Fruit fly (Drosophila melanogaster) whole organism, embryonic: ENCODE data around the gene CtsF.
A peak's percentile ranks its signal among the peaks of the same experiment; 100 is the strongest.

Experiments
- Antp ChIP-seq: fragments of 200-800 bp; sonication (Bioruptor generic); optimal IDR thresholded peaks from 3 replicates; lab custom pipeline; 2016; ENCODE audit warnings: missing biosample characterization, missing genetic modification characterization
- Atf6 ChIP-seq: fragments of 200-800 bp; sonication (Bioruptor generic); IDR thresholded peaks from 2 replicates; pipeline ENCODE4 v1.3.6; 2022; ENCODE audit warnings: missing biosample characterization, missing genetic modification characterization
- Awh ChIP-seq: fragments of 200-800 bp; sonication (Bioruptor generic); IDR thresholded peaks from 2 replicates; pipeline ENCODE4, ENCODE4 v1.3.6; 2022; ENCODE audit warnings: missing biosample characterization, missing genetic modification characterization
- Bdp1 ChIP-seq: fragments of 200-800 bp; sonication (Bioruptor generic); optimal IDR thresholded peaks from 3 replicates; lab custom pipeline; 2016; ENCODE audit warnings: missing biosample characterization, missing genetic modification characterization
- C15 ChIP-seq: fragments of 200-800 bp; sonication (Bioruptor generic); IDR thresholded peaks from 3 replicates; pipeline ENCODE4 v1.3.6; 2022; ENCODE audit warnings: missing biosample characterization, missing genetic modification characterization
- CG10209 ChIP-seq: fragments of 200-800 bp; sonication (Bioruptor generic); optimal IDR thresholded peaks from 3 replicates; lab custom pipeline; 2017; ENCODE audit warnings: missing biosample characterization, mild to moderate bottlenecking, missing genetic modification characterization, missing genetic modification reagents
- CG10321 ChIP-seq: fragments of 200-800 bp; sonication (Bioruptor generic); IDR thresholded peaks from 2 replicates; pipeline ENCODE4 v1.3.6; 2022; ENCODE audit warnings: missing biosample characterization, missing genetic modification characterization
- CG11560 ChIP-seq: fragments of 200-800 bp; sonication (Bioruptor generic); IDR thresholded peaks from 3 replicates; pipeline ENCODE4 v1.3.6; 2022; ENCODE audit warnings: missing biosample characterization, missing genetic modification characterization
- CG11696 ChIP-seq: fragments of 200-800 bp; sonication (Bioruptor generic); IDR thresholded peaks from 2 replicates; pipeline ENCODE4 v1.3.6; 2022; ENCODE audit warnings: missing biosample characterization, missing genetic modification characterization
- CG1603 ChIP-seq: fragments of 200-800 bp; sonication (Bioruptor generic); optimal IDR thresholded peaks from 2 replicates; lab custom pipeline; 2019; ENCODE audit warnings: missing biosample characterization, mild to moderate bottlenecking, missing genetic modification characterization, moderate library complexity
- CG16779 ChIP-seq: fragments of 200-800 bp; sonication (Bioruptor generic); IDR thresholded peaks from 2 replicates; pipeline ENCODE4 v1.3.6; 2022; ENCODE audit warnings: missing biosample characterization, missing genetic modification characterization
- CG17385 ChIP-seq: fragments of 200-800 bp; sonication (Bioruptor generic); optimal IDR thresholded peaks from 3 replicates; lab custom pipeline; 2018; ENCODE audit warnings: missing biosample characterization, mild to moderate bottlenecking, missing genetic modification characterization
- CG18011 ChIP-seq: fragments of 200-800 bp; sonication (Bioruptor generic); optimal IDR thresholded peaks from 2 replicates; lab custom pipeline; 2017; ENCODE audit warnings: missing biosample characterization, missing genetic modification characterization, mild to moderate bottlenecking, moderate library complexity, missing genotype
- CG2129 ChIP-seq: fragments of 200-800 bp; sonication (Bioruptor generic); IDR thresholded peaks from 2 replicates; pipeline ENCODE4 v1.3.6; 2022; ENCODE audit warnings: missing biosample characterization, missing genetic modification characterization; ENCODE audit not compliant: partially characterized antibody
- CG2889 ChIP-seq: fragments of 200-800 bp; sonication (Bioruptor generic); IDR thresholded peaks from 3 replicates; pipeline ENCODE4 v1.3.6; 2022; ENCODE audit warnings: missing biosample characterization, missing genetic modification characterization
- CG3407 ChIP-seq: fragments of 200-800 bp; sonication (Bioruptor generic); optimal IDR thresholded peaks from 2 replicates; lab custom pipeline; 2018; ENCODE audit warnings: missing biosample characterization, mild to moderate bottlenecking, missing genetic modification characterization
- CG4854 ChIP-seq: fragments of 200-800 bp; sonication (Bioruptor generic); optimal IDR thresholded peaks from 2 replicates; lab custom pipeline; 2016; ENCODE audit warnings: missing biosample characterization, missing genetic modification characterization, inconsistent platforms
- CG5180 ChIP-seq: fragments of 200-800 bp; sonication (Bioruptor generic); optimal IDR thresholded peaks from 3 replicates; lab custom pipeline; 2017; ENCODE audit warnings: missing biosample characterization, missing genetic modification characterization, mild to moderate bottlenecking, moderate library complexity, missing genetic modification reagents
- CG7963 ChIP-seq: fragments of 200-800 bp; sonication (Bioruptor generic); IDR thresholded peaks from 3 replicates; pipeline ENCODE4 v1.3.6; 2022; ENCODE audit warnings: missing biosample characterization, missing genetic modification characterization; ENCODE audit not compliant: partially characterized antibody
- Doc3 ChIP-seq: fragments of 200-800 bp; sonication (Bioruptor generic); IDR thresholded peaks from 3 replicates; pipeline ENCODE4 v1.3.6; 2022; ENCODE audit warnings: missing biosample characterization, missing genetic modification characterization; ENCODE audit not compliant: partially characterized antibody
- Drgx ChIP-seq: fragments of 200-800 bp; sonication (Bioruptor generic); IDR thresholded peaks from 2 replicates; pipeline ENCODE4 v1.3.6; 2022; ENCODE audit warnings: missing biosample characterization, missing genetic modification characterization
- ERR ChIP-seq: fragments of 200-800 bp; sonication (Bioruptor generic); optimal IDR thresholded peaks from 2 replicates; lab custom pipeline; 2016; ENCODE audit warnings: missing biosample characterization, missing genetic modification characterization
- Ets97D ChIP-seq: fragments of 200-800 bp; sonication (Bioruptor generic); optimal IDR thresholded peaks from 3 replicates; lab custom pipeline; 2016; ENCODE audit warnings: missing biosample characterization, missing genetic modification characterization
- Fer2 ChIP-seq: fragments of 200-800 bp; sonication (Bioruptor generic); optimal IDR thresholded peaks from 2 replicates; lab custom pipeline; 2018; ENCODE audit warnings: missing biosample characterization, mild to moderate bottlenecking, missing genetic modification characterization, moderate library complexity
- Fer3 ChIP-seq: fragments of 200-800 bp; sonication (Bioruptor generic); optimal IDR thresholded peaks from 2 replicates; lab custom pipeline; 2018; ENCODE audit warnings: missing biosample characterization, mild to moderate bottlenecking, missing genetic modification characterization, moderate library complexity
- Hr3 ChIP-seq: fragments of 200-800 bp; sonication (Bioruptor generic); optimal IDR thresholded peaks from 3 replicates; lab custom pipeline; 2016; ENCODE audit warnings: missing biosample characterization, missing genetic modification characterization
- Lhr ChIP-seq: fragments of 200-800 bp; sonication (Bioruptor generic); optimal IDR thresholded peaks from 3 replicates; lab custom pipeline; 2017; ENCODE audit warnings: mild to moderate bottlenecking, missing biosample characterization, missing genetic modification reagents, missing genetic modification characterization
- NC2α ChIP-seq: fragments of 200-800 bp; sonication (Bioruptor generic); optimal IDR thresholded peaks from 2 replicates; lab custom pipeline; 2016; ENCODE audit warnings: missing biosample characterization, missing genetic modification characterization
- NC2β ChIP-seq: fragments of 200-800 bp; sonication (Bioruptor generic); optimal IDR thresholded peaks from 2 replicates; lab custom pipeline; 2016; ENCODE audit warnings: missing biosample characterization, missing genetic modification characterization
- Nf-YC ChIP-seq: fragments of 200-800 bp; optimal IDR thresholded peaks from 3 replicates; lab custom pipeline; 2019; ENCODE audit warnings: missing biosample characterization, mild to moderate bottlenecking, missing genetic modification characterization, moderate library complexity
- TFAM ChIP-seq: fragments of 200-800 bp; sonication (Bioruptor generic); optimal IDR thresholded peaks from 2 replicates; lab custom pipeline; 2017; ENCODE audit warnings: missing biosample characterization, missing genetic modification characterization, inconsistent platforms
- Usf ChIP-seq: fragments of 200-800 bp; sonication (Bioruptor generic); optimal IDR thresholded peaks from 2 replicates; lab custom pipeline; 2017; ENCODE audit warnings: missing genotype, missing biosample characterization, missing genetic modification characterization
- bcd ChIP-seq: fragments of 200-800 bp; sonication (Bioruptor generic); optimal IDR thresholded peaks from 2 replicates; lab custom pipeline; 2017; ENCODE audit warnings: missing biosample characterization, mild to moderate bottlenecking, missing genetic modification characterization
- da ChIP-seq: fragments of 200-800 bp; sonication (Bioruptor generic); optimal IDR thresholded peaks from 2 replicates; lab custom pipeline; 2016; ENCODE audit warnings: missing biosample characterization, missing genetic modification characterization
- dpn ChIP-seq, 2 experiments: fragments of 200-800 bp; sonication (Bioruptor generic); optimal IDR thresholded peaks; 3 replicates each; lab custom pipeline; 2016; ENCODE audit warnings: missing biosample characterization in 2 of 2, missing genetic modification characterization in 2 of 2
- en ChIP-seq: fragments of 200-800 bp; sonication (Bioruptor generic); optimal IDR thresholded peaks from 2 replicates; lab custom pipeline; 2016; ENCODE audit warnings: missing biosample characterization, missing genetic modification characterization
- fd96Cb ChIP-seq: fragments of 200-800 bp; sonication (Bioruptor generic); optimal IDR thresholded peaks from 2 replicates; lab custom pipeline; 2018; ENCODE audit warnings: missing biosample characterization, mild to moderate bottlenecking, missing genetic modification characterization, moderate library complexity
- ind ChIP-seq: fragments of 200-800 bp; sonication (Bioruptor generic); optimal IDR thresholded peaks from 3 replicates; lab custom pipeline; 2016; ENCODE audit warnings: missing biosample characterization, missing genetic modification characterization
- lab ChIP-seq: fragments of 200-800 bp; sonication (Bioruptor generic); optimal IDR thresholded peaks from 3 replicates; lab custom pipeline; 2017; ENCODE audit warnings: missing biosample characterization, missing genetic modification characterization, mild to moderate bottlenecking, moderate library complexity, missing genetic modification reagents
- lov ChIP-seq, 2 experiments: fragments of 200-800 bp in 1 of 2; fragments of >200 bp in 1 of 2; sonication (Bioruptor generic) in 1 of 2; IDR thresholded peaks in 1 of 2; optimal IDR thresholded peaks in 1 of 2; 2 replicates in 1 of 2; 3 replicates in 1 of 2; pipeline versions ENCODE4 v1.3.6 to Lab custom; 2017 to 2022; ENCODE audit warnings: missing biosample characterization in 1 of 2, missing genetic modification characterization in 1 of 2
- mld ChIP-seq: fragments of 200-800 bp; sonication (Bioruptor generic); IDR thresholded peaks from 3 replicates; pipeline ENCODE4 v1.3.6; 2022; ENCODE audit warnings: missing biosample characterization, missing genetic modification characterization; ENCODE audit not compliant: partially characterized antibody
- org-1 ChIP-seq: fragments of 200-800 bp; sonication (Bioruptor generic); optimal IDR thresholded peaks from 2 replicates; lab custom pipeline; 2017; ENCODE audit warnings: missing biosample characterization, missing genetic modification characterization
- p53 ChIP-seq: fragments of 200-800 bp; sonication (Bioruptor generic); optimal IDR thresholded peaks from 2 replicates; lab custom pipeline; 2016; ENCODE audit warnings: missing biosample characterization, missing genetic modification characterization
- peb ChIP-seq: fragments of 200-800 bp; sonication (Bioruptor generic); IDR thresholded peaks from 2 replicates; pipeline ENCODE4 v1.3.6; 2022; ENCODE audit warnings: missing biosample characterization, missing genetic modification characterization
- pzg ChIP-seq: fragments of 200-800 bp; sonication (Bioruptor generic); optimal IDR thresholded peaks from 3 replicates; lab custom pipeline; 2018; ENCODE audit warnings: missing biosample characterization, mild to moderate bottlenecking, missing genetic modification characterization, moderate library complexity
- salm ChIP-seq: fragments of 200-800 bp; sonication (Bioruptor generic); optimal IDR thresholded peaks from 2 replicates; lab custom pipeline; 2018; ENCODE audit warnings: missing biosample characterization, mild to moderate bottlenecking, missing genetic modification characterization
- tio ChIP-seq: fragments of 200-800 bp; sonication (Bioruptor generic); optimal IDR thresholded peaks from 2 replicates; lab custom pipeline; 2017; ENCODE audit warnings: missing biosample characterization, missing genetic modification characterization, inconsistent platforms
- toy ChIP-seq: fragments of 200-800 bp; sonication (Bioruptor generic); IDR thresholded peaks from 2 replicates; pipeline ENCODE4 v1.3.6; 2022; ENCODE audit warnings: missing biosample characterization, missing genetic modification characterization

Gene CtsF

dm6 chr3R:5264251-5265098, 12.9 kb upstream of the CtsF start (continued):
- TF ChIP-seq CG10209 (GFP tag; lab: Kevin White, UChicago) (peak; percentile 37), Hr3 (GFP tag; lab: Kevin White, UChicago) (no peak), Doc3 (GFP tag; lab: Robert Waterston, UW) (0 out of 3 replicates have a peak, but pooled peaks have one; percentile 4), CG2889 (GFP tag; lab: Robert Waterston, UW) (no peak), CG18011 (GFP tag; lab: Kevin White, UChicago) (no peak), en (GFP tag; lab: Kevin White, UChicago) (no peak), CG7963 (GFP tag; lab: Robert Waterston, UW) (no peak), mld (GFP tag; lab: Robert Waterston, UW) (no peak), CG1603 (peak; percentile 42), Lhr (GFP tag; lab: Kevin White, UChicago) (no peak), TFAM (no peak), CG2129 (GFP tag; lab: Robert Waterston, UW) (no peak), Antp (GFP tag; lab: Kevin White, UChicago) (peak; percentile 42), da (GFP tag; lab: Kevin White, UChicago) (no peak), CG4854 (GFP tag; lab: Kevin White, UChicago) (no peak), bcd (no peak), Awh (GFP tag; lab: Robert Waterston, UW) (no peak), CG16779 (GFP tag; lab: Robert Waterston, UW) (no peak), Ets97D (GFP tag; lab: Kevin White, UChicago) (no peak), tio (GFP tag; lab: Kevin White, UChicago) (no peak), CG5180 (no peak), fd96Cb (no peak), NC2α (peak; percentile 49), CG10321 (GFP tag; lab: Robert Waterston, UW) (no peak), CG11696 (GFP tag; lab: Robert Waterston, UW) (no peak), NC2β (GFP tag; lab: Kevin White, UChicago) (peak; percentile 31), Usf (GFP tag; lab: Kevin White, UChicago) (no peak), salm (tag; lab: Kevin White, UChicago) (no peak), lab (peak; percentile 60), peb (GFP tag; lab: Robert Waterston, UW) (no peak), toy (GFP tag; lab: Robert Waterston, UW) (no peak), Fer2 (tag; lab: Kevin White, UChicago) (no peak), lov (optimal IDR thresholded peaks at IDR 0.05; lab: Kevin White, UChicago) (no peak), lov (GFP tag; IDR thresholded peaks at IDR 0.05; lab: Robert Waterston, UW) (no peak), C15 (GFP tag; lab: Robert Waterston, UW) (no peak), ind (peak; percentile 13), ERR (GFP tag; lab: Kevin White, UChicago) (no peak), CG3407 (GFP tag; lab: Kevin White, UChicago) (no peak), Atf6 (0 out of 2 replicates have a peak, but pooled peaks have one; percentile 32), org-1 (GFP tag; lab: Kevin White, UChicago) (peak; percentile 43), Drgx (GFP tag; lab: Robert Waterston, UW) (no peak; the same call in 1 of the 2 replicates), Nf-YC (tag; lab: Kevin White, UChicago) (peak; percentile 61), dpn (GFP tag; optimal IDR thresholded peaks at IDR 0.05; lab: Kevin White, UChicago) (peak; percentile 23 to 37), Bdp1 (no peak), CG11560 (tag; lab: Robert Waterston, UW) (no peak), CG17385 (GFP tag; lab: Kevin White, UChicago) (peak; percentile 52), p53 (GFP tag; lab: Kevin White, UChicago) (no peak), pzg (no peak), Fer3 (tag; lab: Kevin White, UChicago) (peak; percentile 20)
